Fruit fly (Drosophila melanogaster): ENCODE measurements around the gene Lasp.
A peak's percentile ranks its signal among the peaks of the same experiment; 100 is the strongest.

- TF ChIP-seq h (GFP tag; optimal IDR thresholded peaks at IDR 0.05) (peak; percentile 7), CG9705 (GFP tag; optimal IDR thresholded peaks at IDR 0.05) (no peak), pan (optimal IDR thresholded peaks at IDR 0.05) (no peak)
Measured at dm6 chr3L:16693844-16694243, 17.6 kb downstream of the Lasp start.

All from whole organism, wandering third instar larva.